Worm (Caenorhabditis elegans): Measurements from ENCODE around the gene ZC302.3.

Gene ZC302.3

DNA sequence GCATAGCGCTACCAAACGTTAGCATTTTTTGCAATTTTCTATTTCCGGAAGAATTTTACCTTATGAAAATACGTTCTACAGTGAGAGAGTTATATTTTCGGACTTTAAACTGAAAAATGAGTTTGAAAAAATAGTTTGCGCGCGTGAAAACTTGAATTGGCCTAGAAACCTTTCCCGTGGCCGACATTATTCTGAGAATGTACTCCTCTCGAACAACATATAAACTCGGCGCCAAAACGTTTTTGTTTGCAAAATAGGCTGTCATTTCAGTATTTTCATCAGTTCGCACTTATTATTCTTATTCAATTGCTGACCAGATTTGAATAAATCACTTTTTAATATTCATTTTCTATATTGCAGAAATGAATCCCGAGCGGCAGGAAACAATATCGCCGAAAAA, 4.5 kb downstream of the ZC302.3 start, which contains the start of the genes mre-11 and wdr-5.3:
TSS of gene mre-11 (minus strand) at position 113 of the 400 bp plus-strand sequence.
TSS of gene wdr-5.3 (plus strand) at position 361 of the 400 bp plus-strand sequence.
- TF ChIP-seq ztf-29 (GFP tag; IDR thresholded peaks at IDR 0.05) (no peak), ref-1 (GFP tag; conservative IDR thresholded peaks at IDR 0.05) (no peak), tab-1 (GFP tag; IDR thresholded peaks at IDR 0.05) (no peak), klf-2 (GFP tag; conservative IDR thresholded peaks at IDR 0.05) (no peak), flt-1 (GFP tag; IDR thresholded peaks at IDR 0.05) (no peak)

ce11 chrV:10731989-10732472, 9.2 kb downstream of the ZC302.3 start, which contains the start of gene T28B11.1:
T28B11.1 (minus strand) TSS chrV:10732422.
- no peak for TF ChIP-seq T22C8.4 (GFP tag; IDR thresholded peaks at IDR 0.05)
- TF ChIP-seq klf-2 (GFP tag; conservative IDR thresholded peaks at IDR 0.05): no peak
- no peak for TF ChIP-seq ztf-23 (GFP tag; IDR thresholded peaks at IDR 0.05)
- no peak for TF ChIP-seq flt-1 (GFP tag; IDR thresholded peaks at IDR 0.05)
- TF ChIP-seq cog-1 (tag; optimal IDR thresholded peaks at IDR 0.05): no peak
- TF ChIP-seq ztf-29 (GFP tag; IDR thresholded peaks at IDR 0.05): no peak
- TF ChIP-seq ref-1 (GFP tag; conservative IDR thresholded peaks at IDR 0.05): no peak
- TF ChIP-seq med-1 (GFP tag; optimal IDR thresholded peaks at IDR 0.05; ENCODE audit: insufficient read depth): no peak
- no peak for TF ChIP-seq tab-1 (GFP tag; IDR thresholded peaks at IDR 0.05)

DNA sequence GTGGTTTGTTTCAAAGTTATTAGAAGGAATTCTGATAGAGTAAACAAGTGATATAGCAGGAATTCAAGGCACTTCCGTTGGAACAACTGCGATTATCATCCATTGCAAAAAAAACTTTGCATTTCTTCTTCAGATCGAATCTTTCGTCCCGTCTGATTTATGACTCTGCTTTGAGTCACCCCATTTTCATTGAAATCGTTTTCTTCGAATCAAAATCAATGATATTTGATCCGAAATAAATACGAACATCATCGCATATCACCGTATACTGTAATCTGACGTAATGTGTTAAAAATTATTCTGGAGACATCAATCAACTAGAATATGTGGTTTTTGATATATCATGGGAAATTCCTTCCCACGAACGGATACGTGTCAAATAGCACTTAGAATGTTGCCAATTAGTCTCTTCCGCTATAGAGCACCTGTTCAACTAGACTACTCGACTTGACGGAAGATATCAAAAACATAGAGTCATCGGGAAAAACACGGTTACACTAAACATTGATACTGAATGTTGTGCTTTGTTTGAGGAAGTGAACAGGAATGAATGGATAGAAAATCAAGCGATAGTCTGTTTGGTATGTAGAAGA, 10.3 kb downstream of the ZC302.3 start:
- TF ChIP-seq T22C8.4 (GFP tag; IDR thresholded peaks at IDR 0.05) (no peak), flt-1 (GFP tag; IDR thresholded peaks at IDR 0.05) (no peak), klf-2 (GFP tag; conservative IDR thresholded peaks at IDR 0.05) (no peak), med-1 (GFP tag; optimal IDR thresholded peaks at IDR 0.05; ENCODE audit: insufficient read depth) (no peak), ztf-23 (GFP tag; IDR thresholded peaks at IDR 0.05) (no peak)

- no peak for TF ChIP-seq flt-1 (GFP tag; IDR thresholded peaks at IDR 0.05)
- no peak for TF ChIP-seq tab-1 (GFP tag; IDR thresholded peaks at IDR 0.05)
- no peak for TF ChIP-seq ztf-23 (GFP tag; IDR thresholded peaks at IDR 0.05)
- TF ChIP-seq klf-2 (GFP tag; conservative IDR thresholded peaks at IDR 0.05): no peak
- no peak for TF ChIP-seq ztf-29 (GFP tag; IDR thresholded peaks at IDR 0.05)
- no peak for TF ChIP-seq cog-1 (tag; optimal IDR thresholded peaks at IDR 0.05)
- no peak for TF ChIP-seq ref-1 (GFP tag; conservative IDR thresholded peaks at IDR 0.05)
- no peak for TF ChIP-seq med-1 (GFP tag; optimal IDR thresholded peaks at IDR 0.05; ENCODE audit: insufficient read depth)
- TF ChIP-seq T22C8.4 (GFP tag; IDR thresholded peaks at IDR 0.05): no peak
Observed at ce11 chrV:10729456-10729904, 11.8 kb downstream of the ZC302.3 start.

- TF ChIP-seq cog-1 (tag; optimal IDR thresholded peaks at IDR 0.05): no peak
- TF ChIP-seq ref-1 (GFP tag; conservative IDR thresholded peaks at IDR 0.05): no peak
- TF ChIP-seq flt-1 (GFP tag; IDR thresholded peaks at IDR 0.05): no peak
- TF ChIP-seq med-1 (GFP tag; optimal IDR thresholded peaks at IDR 0.05; ENCODE audit: insufficient read depth): no peak
- no peak for TF ChIP-seq T22C8.4 (GFP tag; IDR thresholded peaks at IDR 0.05)
- TF ChIP-seq tab-1 (GFP tag; IDR thresholded peaks at IDR 0.05): no peak
- no peak for TF ChIP-seq klf-2 (GFP tag; conservative IDR thresholded peaks at IDR 0.05)
- TF ChIP-seq ztf-29 (GFP tag; IDR thresholded peaks at IDR 0.05): no peak
- TF ChIP-seq ztf-23 (GFP tag; IDR thresholded peaks at IDR 0.05): no peak
Observed at ce11 chrV:10727651-10728050, 13.6 kb downstream of the ZC302.3 start.

ce11 chrV:10726691-10727090, 14.6 kb downstream of the ZC302.3 start:
- TF ChIP-seq T22C8.4 (GFP tag; IDR thresholded peaks at IDR 0.05) (no peak), ztf-29 (GFP tag; IDR thresholded peaks at IDR 0.05) (no peak), med-1 (GFP tag; optimal IDR thresholded peaks at IDR 0.05; ENCODE audit: insufficient read depth) (no peak), flt-1 (GFP tag; IDR thresholded peaks at IDR 0.05) (no peak), ref-1 (GFP tag; conservative IDR thresholded peaks at IDR 0.05) (no peak), klf-2 (GFP tag; conservative IDR thresholded peaks at IDR 0.05) (no peak), cog-1 (tag; optimal IDR thresholded peaks at IDR 0.05) (no peak), ztf-23 (GFP tag; IDR thresholded peaks at IDR 0.05) (no peak), tab-1 (GFP tag; IDR thresholded peaks at IDR 0.05) (no peak)

DNA sequence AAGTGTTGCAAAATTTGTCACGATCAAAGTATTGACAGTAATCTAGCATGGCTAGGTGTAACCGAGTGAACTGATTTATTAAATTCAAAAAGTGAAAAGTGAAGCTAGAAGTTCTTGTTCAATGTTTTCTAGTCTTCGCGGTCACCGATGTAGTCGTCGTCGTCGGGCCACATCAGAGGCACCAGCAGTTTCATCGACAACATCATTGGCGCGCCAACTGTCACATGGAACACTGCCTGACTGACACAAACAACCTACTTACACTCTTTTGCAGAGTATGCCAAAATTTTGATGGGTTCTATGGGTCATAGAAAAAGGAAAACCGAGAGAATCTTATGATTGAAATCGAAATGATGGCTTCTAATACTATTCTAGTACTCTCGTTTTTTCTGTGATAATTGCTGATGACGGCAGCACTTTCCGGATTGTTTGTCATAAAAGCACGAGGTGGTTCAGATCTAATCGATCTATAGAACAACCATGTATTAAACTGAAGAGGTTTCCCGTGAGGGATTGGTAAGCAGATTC, 15.8 kb downstream of the ZC302.3 start:
- TF ChIP-seq klf-2 (GFP tag; conservative IDR thresholded peaks at IDR 0.05): no peak
- TF ChIP-seq flt-1 (GFP tag; IDR thresholded peaks at IDR 0.05): no peak
- no peak for TF ChIP-seq ztf-29 (GFP tag; IDR thresholded peaks at IDR 0.05)
- TF ChIP-seq cog-1 (tag; optimal IDR thresholded peaks at IDR 0.05): no peak
- no peak for TF ChIP-seq tab-1 (GFP tag; IDR thresholded peaks at IDR 0.05)
- no peak for TF ChIP-seq T22C8.4 (GFP tag; IDR thresholded peaks at IDR 0.05)
- TF ChIP-seq ztf-23 (GFP tag; IDR thresholded peaks at IDR 0.05): no peak
- no peak for TF ChIP-seq med-1 (GFP tag; optimal IDR thresholded peaks at IDR 0.05; ENCODE audit: insufficient read depth)
- no peak for TF ChIP-seq ref-1 (GFP tag; conservative IDR thresholded peaks at IDR 0.05)

DNA sequence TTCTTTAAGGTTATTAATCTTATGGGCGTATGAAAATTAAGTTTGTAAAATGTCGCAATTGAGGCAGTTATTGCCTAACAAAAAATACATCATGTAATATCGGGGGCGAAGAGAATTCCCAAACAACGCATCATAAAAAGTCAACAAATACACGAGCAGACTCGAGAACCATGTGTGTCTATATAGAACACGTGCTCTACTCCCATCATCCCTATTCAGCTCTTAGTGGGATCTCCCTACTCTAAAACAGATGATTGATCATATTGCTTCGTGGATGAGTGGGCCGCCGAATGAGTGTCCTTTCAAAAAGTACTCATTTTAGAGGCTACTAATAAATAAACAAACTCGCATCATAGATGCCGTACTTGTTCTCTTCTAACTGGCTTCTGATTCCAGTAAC, 16.8 kb downstream of the ZC302.3 start:
- no peak for TF ChIP-seq T22C8.4 (GFP tag; IDR thresholded peaks at IDR 0.05)
- no peak for TF ChIP-seq ref-1 (GFP tag; conservative IDR thresholded peaks at IDR 0.05)
- TF ChIP-seq ztf-29 (GFP tag; IDR thresholded peaks at IDR 0.05): no peak
- no peak for TF ChIP-seq cog-1 (tag; optimal IDR thresholded peaks at IDR 0.05)
- TF ChIP-seq ztf-23 (GFP tag; IDR thresholded peaks at IDR 0.05): no peak
- TF ChIP-seq klf-2 (GFP tag; conservative IDR thresholded peaks at IDR 0.05): no peak
- no peak for TF ChIP-seq med-1 (GFP tag; optimal IDR thresholded peaks at IDR 0.05; ENCODE audit: insufficient read depth)

- TF ChIP-seq ztf-23 (GFP tag; IDR thresholded peaks at IDR 0.05) (no peak), T22C8.4 (GFP tag; IDR thresholded peaks at IDR 0.05) (no peak), cog-1 (tag; optimal IDR thresholded peaks at IDR 0.05) (no peak), flt-1 (GFP tag; IDR thresholded peaks at IDR 0.05) (no peak), med-1 (GFP tag; optimal IDR thresholded peaks at IDR 0.05; ENCODE audit: insufficient read depth) (no peak), klf-2 (GFP tag; conservative IDR thresholded peaks at IDR 0.05) (no peak), tab-1 (GFP tag; IDR thresholded peaks at IDR 0.05) (no peak), ref-1 (GFP tag; conservative IDR thresholded peaks at IDR 0.05) (no peak), ztf-29 (GFP tag; IDR thresholded peaks at IDR 0.05) (no peak)
Observed at ce11 chrV:10723583-10723982, 17.7 kb downstream of the ZC302.3 start.

All from whole organism, midembryonic.